Worm (Caenorhabditis elegans): ENCODE measurements around the gene sma-2.

Gene sma-2

DNA sequence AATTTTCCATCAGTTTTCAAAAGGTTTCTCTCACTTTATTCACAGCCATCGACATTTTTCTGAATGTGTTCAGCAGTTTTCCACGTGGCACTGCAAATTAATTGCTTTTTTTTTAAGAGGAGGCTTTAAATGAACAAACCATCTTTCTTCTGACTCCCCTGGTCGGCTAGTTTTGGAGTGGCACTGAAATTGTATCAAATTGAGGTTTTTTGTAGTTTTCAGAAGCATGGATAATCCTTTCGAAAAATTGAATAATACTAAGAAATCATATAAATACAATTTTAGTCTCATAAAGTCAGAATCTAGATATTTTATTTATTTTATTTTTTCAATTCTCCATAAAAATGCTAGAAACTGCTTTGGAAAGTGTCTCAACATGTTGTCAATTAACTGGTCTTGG is 44.7 kb upstream of the sma-2 start, which contains the start of gene B0303.16:
TSS of gene B0303.16 (plus strand) at position 301 of the 400 bp plus-strand sequence.
- no peak for TF ChIP-seq nhr-28 (tag; optimal IDR thresholded peaks at IDR 0.05)
- TF ChIP-seq zag-1 (tag; optimal IDR thresholded peaks at IDR 0.05) = no peak
- TF ChIP-seq ceh-28 (tag; optimal IDR thresholded peaks at IDR 0.05) = no peak
- no peak for TF ChIP-seq lin-39 (tag; optimal IDR thresholded peaks at IDR 0.05)
- TF ChIP-seq ztf-4 (tag; optimal IDR thresholded peaks at IDR 0.05) = no peak
- no peak for TF ChIP-seq fkh-2 (tag; optimal IDR thresholded peaks at IDR 0.05)

DNA sequence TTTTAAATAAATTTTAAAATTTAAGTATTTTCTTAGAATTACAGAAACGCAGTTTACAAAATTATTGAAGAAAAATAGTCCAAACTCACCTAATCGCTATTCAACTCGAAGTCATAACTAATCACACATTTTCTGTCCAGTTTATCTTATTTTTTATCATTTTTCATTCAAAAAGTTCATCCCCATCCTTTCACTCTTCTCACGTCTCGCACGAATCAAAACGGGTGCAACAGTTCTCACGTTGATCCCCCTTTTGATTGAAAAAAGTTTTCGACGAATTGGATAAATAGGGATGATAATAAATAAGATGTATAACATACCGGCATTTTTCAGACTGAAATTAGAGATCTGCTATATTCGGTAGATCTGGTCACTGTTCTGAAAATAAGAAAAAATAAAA is 39.7 kb upstream of the sma-2 start:
- TF ChIP-seq mml-1 (tag; optimal IDR thresholded peaks at IDR 0.05) = no peak
- TF ChIP-seq egl-27 (tag; optimal IDR thresholded peaks at IDR 0.05) = no peak
- peak; percentile 15 for TF ChIP-seq nhr-43 (tag; optimal IDR thresholded peaks at IDR 0.05; ENCODE audit: poor library complexity, severe bottlenecking)

DNA sequence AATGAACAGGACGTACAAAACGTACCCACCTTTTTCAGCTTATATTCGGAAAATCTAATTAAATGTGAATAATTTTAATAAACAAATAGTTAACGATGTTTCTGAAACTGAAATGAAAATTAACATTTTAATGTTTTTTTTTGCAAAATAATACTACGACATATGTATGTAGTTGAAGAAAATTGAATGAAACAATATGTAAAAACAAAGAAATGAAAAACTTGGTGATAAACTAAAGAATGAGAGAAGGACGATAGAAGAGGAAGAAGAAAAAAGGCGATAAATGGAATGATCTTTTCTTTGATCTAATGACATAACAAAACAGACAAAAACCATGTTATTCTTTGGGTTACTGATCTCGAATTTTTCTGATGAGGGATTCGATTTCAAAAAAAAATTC is 39.2 kb upstream of the sma-2 start, which contains the start of gene B0303.11:
TSS of gene B0303.11 (minus strand) at position 101 of the 400 bp plus-strand sequence.
- no peak for TF ChIP-seq nhr-76 (tag; optimal IDR thresholded peaks at IDR 0.05)
- TF ChIP-seq nhr-23 (tag; optimal IDR thresholded peaks at IDR 0.05) = no peak
- TF ChIP-seq zag-1 (tag; optimal IDR thresholded peaks at IDR 0.05) = no peak
- TF ChIP-seq ceh-9 (tag; optimal IDR thresholded peaks at IDR 0.05) = no peak
- TF ChIP-seq nhr-28 (tag; optimal IDR thresholded peaks at IDR 0.05) = no peak
- TF ChIP-seq egl-5 (tag; optimal IDR thresholded peaks at IDR 0.05) = no peak
- no peak for TF ChIP-seq snpc-4 (tag; optimal IDR thresholded peaks at IDR 0.05)
- TF ChIP-seq aly-2 (tag; optimal IDR thresholded peaks at IDR 0.05) = no peak
- no peak for TF ChIP-seq nhr-12 (tag; optimal IDR thresholded peaks at IDR 0.05)
- TF ChIP-seq nhr-25 (tag; optimal IDR thresholded peaks at IDR 0.05) = no peak
- no peak for TF ChIP-seq eor-1 (tag; optimal IDR thresholded peaks at IDR 0.05)
- no peak for TF ChIP-seq ztf-11 (tag; optimal IDR thresholded peaks at IDR 0.05)
- no peak for TF ChIP-seq egl-27 (tag; optimal IDR thresholded peaks at IDR 0.05)
- no peak for TF ChIP-seq skn-1 (tag; optimal IDR thresholded peaks at IDR 0.05)
- no peak for TF ChIP-seq R02D3.7 (tag; optimal IDR thresholded peaks at IDR 0.05)
- TF ChIP-seq pha-4 (tag; optimal IDR thresholded peaks at IDR 0.05) = no peak
- TF ChIP-seq fos-1 (tag; optimal IDR thresholded peaks at IDR 0.05) = no peak
- no peak for TF ChIP-seq sea-2 (GFP tag; optimal IDR thresholded peaks at IDR 0.05)

DNA sequence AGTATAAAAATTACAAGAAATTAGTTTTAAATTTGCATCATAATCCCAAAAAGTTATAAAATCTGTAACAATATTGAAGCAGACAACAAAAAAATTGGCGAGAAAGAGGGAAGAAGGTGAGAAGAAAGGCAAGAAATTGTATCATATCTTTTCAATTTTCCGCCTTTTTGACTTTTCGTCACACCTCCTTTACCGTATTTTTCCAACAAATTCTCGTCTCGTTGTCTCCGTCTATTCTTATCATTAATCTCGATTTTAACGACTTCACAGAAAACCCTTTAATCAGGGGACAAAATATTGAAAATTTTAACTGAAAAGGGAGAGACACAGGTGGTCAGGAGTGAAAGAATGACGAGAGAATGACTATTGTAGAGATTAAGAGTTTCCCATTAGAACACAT is 36.5 kb upstream of the sma-2 start:
- TF ChIP-seq ZK546.5 (tag; optimal IDR thresholded peaks at IDR 0.05) = no peak
- TF ChIP-seq jun-1 (tag; optimal IDR thresholded peaks at IDR 0.05) = no peak
- TF ChIP-seq ama-1 (optimal IDR thresholded peaks at IDR 0.05) = no peak
- no peak for TF ChIP-seq nhr-43 (tag; optimal IDR thresholded peaks at IDR 0.05; ENCODE audit: poor library complexity, severe bottlenecking)
- TF ChIP-seq nhr-25 (tag; optimal IDR thresholded peaks at IDR 0.05) = no peak
- no peak for TF ChIP-seq nhr-76 (tag; optimal IDR thresholded peaks at IDR 0.05)
- no peak for TF ChIP-seq ztf-4 (tag; optimal IDR thresholded peaks at IDR 0.05)
- TF ChIP-seq unc-62 (GFP tag; optimal IDR thresholded peaks at IDR 0.05) = no peak
- no peak for TF ChIP-seq nhr-23 (tag; optimal IDR thresholded peaks at IDR 0.05)
- no peak for TF ChIP-seq lsy-12 (tag; optimal IDR thresholded peaks at IDR 0.05)
- TF ChIP-seq mml-1 (tag; optimal IDR thresholded peaks at IDR 0.05) = no peak

DNA sequence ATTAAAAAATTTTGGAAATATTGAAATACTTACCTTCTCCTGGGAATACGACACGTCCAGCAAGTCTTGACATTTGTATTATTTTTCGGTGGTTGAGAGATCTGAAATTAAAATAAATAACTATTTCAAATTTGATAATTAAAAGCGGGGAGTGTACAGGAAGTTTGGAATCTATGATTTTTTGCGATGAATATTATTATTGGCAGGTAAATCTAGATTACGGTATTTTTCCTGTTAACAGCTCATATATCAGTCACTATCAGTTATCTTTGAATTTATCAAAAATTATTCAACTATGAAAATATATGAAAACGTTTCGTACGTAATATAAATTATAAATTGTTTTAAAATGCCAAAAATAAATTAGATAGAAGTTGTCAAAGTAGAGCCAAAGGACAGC is 33.4 kb upstream of the sma-2 start, which contains the start of gene B0303.14:
TSS of gene B0303.14 (minus strand) at position 101 of the 400 bp plus-strand sequence.
- TF ChIP-seq nhr-23 (tag; optimal IDR thresholded peaks at IDR 0.05) = no peak
- TF ChIP-seq fkh-2 (tag; optimal IDR thresholded peaks at IDR 0.05) = no peak
- no peak for TF ChIP-seq mdl-1 (tag; optimal IDR thresholded peaks at IDR 0.05)
- no peak for TF ChIP-seq tbx-2 (tag; optimal IDR thresholded peaks at IDR 0.05)
- no peak for TF ChIP-seq skn-1 (tag; optimal IDR thresholded peaks at IDR 0.05)
- no peak for TF ChIP-seq nfya-1 (tag; optimal IDR thresholded peaks at IDR 0.05; ENCODE audit: insufficient read depth)
- no peak for TF ChIP-seq ztf-11 (tag; optimal IDR thresholded peaks at IDR 0.05)
- no peak for TF ChIP-seq zag-1 (tag; optimal IDR thresholded peaks at IDR 0.05)
- TF ChIP-seq nhr-25 (tag; optimal IDR thresholded peaks at IDR 0.05) = no peak
- no peak for TF ChIP-seq daf-12 (tag; optimal IDR thresholded peaks at IDR 0.05)
- no peak for TF ChIP-seq egl-5 (tag; optimal IDR thresholded peaks at IDR 0.05)
- TF ChIP-seq jun-1 (tag; optimal IDR thresholded peaks at IDR 0.05) = no peak
- TF ChIP-seq eor-1 (tag; optimal IDR thresholded peaks at IDR 0.05) = no peak
- TF ChIP-seq elt-1 (tag; optimal IDR thresholded peaks at IDR 0.05) = no peak
- TF ChIP-seq fkh-10 (GFP tag; optimal IDR thresholded peaks at IDR 0.05) = no peak
- TF ChIP-seq ceh-82 (tag; optimal IDR thresholded peaks at IDR 0.05) = no peak
- TF ChIP-seq unc-62 (GFP tag; optimal IDR thresholded peaks at IDR 0.05) = no peak
- TF ChIP-seq ztf-4 (tag; optimal IDR thresholded peaks at IDR 0.05) = no peak
- TF ChIP-seq ceh-9 (tag; optimal IDR thresholded peaks at IDR 0.05) = no peak
